Worm (Caenorhabditis elegans): Measurements from ENCODE around the gene nlp-80.
"Not testable (repeated sequence)": the region's sequence is repeated elsewhere in the genome, so short reads cannot be mapped to it uniquely, and the experiment has no call there.

DNA sequence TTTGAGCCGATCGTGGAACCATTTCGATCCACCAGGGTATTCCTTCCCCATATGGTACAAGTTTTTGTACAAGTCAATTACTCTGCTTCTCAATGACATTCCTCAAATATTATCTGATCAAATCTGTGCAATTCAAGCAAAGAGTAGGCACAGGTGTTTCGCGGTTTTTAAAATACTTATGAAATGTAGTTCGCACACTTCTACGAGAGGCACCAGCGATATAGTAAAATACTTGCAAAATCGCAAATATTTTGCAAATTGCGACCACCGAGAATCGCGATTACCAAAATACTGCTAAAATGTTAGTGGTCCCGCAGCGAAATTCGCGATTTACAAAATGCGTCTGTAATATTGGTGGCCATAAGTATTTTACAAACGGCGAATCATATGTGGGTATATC is 44.2 kb upstream of the nlp-80 start, which contains the start of gene Y42A5A.5:
- not testable (repeated sequence) for TF ChIP-seq nhr-77 (tag; optimal IDR thresholded peaks at IDR 0.05); hmg-11 (tag; optimal IDR thresholded peaks at IDR 0.05); ztf-11 (tag; optimal IDR thresholded peaks at IDR 0.05); ceh-82 (tag; optimal IDR thresholded peaks at IDR 0.05); elt-3 (tag; optimal IDR thresholded peaks at IDR 0.05); unc-62 (GFP tag; optimal IDR thresholded peaks at IDR 0.05); zag-1 (tag; optimal IDR thresholded peaks at IDR 0.05); nhr-237 (tag; optimal IDR thresholded peaks at IDR 0.05)

Measured in whole organism, L3 larva.